Worm (Caenorhabditis elegans): ENCODE results near the gene best-13.

DNA sequence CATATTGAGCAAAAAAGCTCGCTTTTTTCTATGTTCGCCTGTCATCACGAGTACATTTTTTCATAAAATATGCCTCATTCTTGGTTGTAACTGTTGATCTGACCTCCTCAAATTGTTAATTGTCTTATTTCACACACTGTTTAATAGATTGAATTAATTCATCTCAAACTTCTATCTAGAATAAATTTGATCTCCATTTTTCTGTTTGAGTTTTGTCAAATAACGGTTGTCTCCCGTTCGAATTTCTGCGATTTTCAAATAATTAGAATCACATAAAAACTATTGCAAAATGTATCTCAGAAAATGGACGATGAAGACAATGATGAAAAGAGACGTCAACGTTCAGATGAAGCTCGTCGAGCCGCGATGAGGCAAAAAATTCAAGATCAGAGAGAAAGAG is 41.8 kb upstream of the best-13 start, which contains the start of gene K07F5.14:
- no peak for TF ChIP-seq flt-1 (GFP tag; IDR thresholded peaks at IDR 0.05)
- TF ChIP-seq klf-2 (GFP tag; conservative IDR thresholded peaks at IDR 0.05): no peak
- TF ChIP-seq ref-1 (GFP tag; conservative IDR thresholded peaks at IDR 0.05): no peak
- TF ChIP-seq med-1 (GFP tag; optimal IDR thresholded peaks at IDR 0.05; ENCODE audit: insufficient read depth): no peak
- TF ChIP-seq T22C8.4 (GFP tag; IDR thresholded peaks at IDR 0.05): no peak
- TF ChIP-seq ztf-23 (GFP tag; IDR thresholded peaks at IDR 0.05): no peak
- TF ChIP-seq tab-1 (GFP tag; IDR thresholded peaks at IDR 0.05): no peak
- TF ChIP-seq ztf-29 (GFP tag; IDR thresholded peaks at IDR 0.05): no peak
- no peak for TF ChIP-seq cog-1 (tag; optimal IDR thresholded peaks at IDR 0.05)

All from whole organism, midembryonic.